Worm (Caenorhabditis elegans): ENCODE measurements around the gene nlp-29.

ce11 chrV:3941860-3942259 is 42.4 kb upstream of the nlp-29 start, which contains the start of gene cyp-35B2:
- TF ChIP-seq ces-1 (GFP tag; optimal IDR thresholded peaks at IDR 0.05) (no peak), ceh-39 (tag; optimal IDR thresholded peaks at IDR 0.05) (no peak), ham-2 (GFP tag; optimal IDR thresholded peaks at IDR 0.05) (no peak), lsy-2 (tag; optimal IDR thresholded peaks at IDR 0.05) (no peak), mep-1 (tag; optimal IDR thresholded peaks at IDR 0.05) (no peak), ztf-11 (tag; optimal IDR thresholded peaks at IDR 0.05) (no peak), unc-39 (tag; optimal IDR thresholded peaks at IDR 0.05) (no peak), lin-13 (tag; optimal IDR thresholded peaks at IDR 0.05) (no peak), sptf-1 (tag; optimal IDR thresholded peaks at IDR 0.05) (no peak), unc-120 (tag; optimal IDR thresholded peaks at IDR 0.05; ENCODE audit: poor library complexity, severe bottlenecking) (no peak), snpc-4 (tag; optimal IDR thresholded peaks at IDR 0.05) (no peak), pha-4 (tag; optimal IDR thresholded peaks at IDR 0.05) (no peak), nhr-12 (tag; optimal IDR thresholded peaks at IDR 0.05) (no peak), nhr-76 (tag; optimal IDR thresholded peaks at IDR 0.05) (no peak)

All from whole organism, mixed stage, embryonic.